Worm (Caenorhabditis elegans): ENCODE data around the gene T12A2.3.

- TF ChIP-seq elt-2 (tag; optimal IDR thresholded peaks at IDR 0.05), result no peak
- TF ChIP-seq unc-130 (tag; optimal IDR thresholded peaks at IDR 0.05), result no peak
- no peak for TF ChIP-seq lin-15B (tag; optimal IDR thresholded peaks at IDR 0.05)
- no peak for TF ChIP-seq mab-9 (GFP tag; IDR thresholded peaks at IDR 0.05)
- TF ChIP-seq sptf-1 (tag; optimal IDR thresholded peaks at IDR 0.05), result no peak
- TF ChIP-seq C04F5.9 (tag; optimal IDR thresholded peaks at IDR 0.05), result no peak
- no peak for TF ChIP-seq nhr-84 (tag; optimal IDR thresholded peaks at IDR 0.05)
- TF ChIP-seq aly-2 (tag; optimal IDR thresholded peaks at IDR 0.05), result no peak
- no peak for TF ChIP-seq skn-1 (tag; optimal IDR thresholded peaks at IDR 0.05)
- no peak for TF ChIP-seq nhr-11 (tag; optimal IDR thresholded peaks at IDR 0.05)
Observed at ce11 chrIII:6194480-6194879, 46.1 kb upstream of the T12A2.3 start, which contains the start of gene ugt-66.

All from whole organism, L1 larva.